Worm (Caenorhabditis elegans) whole organism, L1 larva: ENCODE measurements around the gene che-7.

ENCODE experiments used
- C34B4.2 ChIP-seq: sonication (generic microtip); optimal IDR thresholded peaks from 2 replicates; lab custom pipeline; 2017; ENCODE audit warnings: mild to moderate bottlenecking, missing genetic modification characterization, missing compliant biosample characterization
- alr-1 ChIP-seq: fragments of 200-800 bp; sonication (Bioruptor generic); optimal IDR thresholded peaks from 2 replicates; lab custom pipeline; 2018; ENCODE audit warnings: borderline replicate concordance, mild to moderate bottlenecking, missing genetic modification characterization, missing compliant biosample characterization
- aly-2 ChIP-seq: fragments of 150-350 bp; optimal IDR thresholded peaks from 2 replicates; lab custom pipeline; 2014; ENCODE audit warnings: missing biosample characterization, missing genetic modification characterization
- ama-1 ChIP-seq: fragments of 150-350 bp; optimal IDR thresholded peaks from 2 replicates; lab custom pipeline; 2014
- ceh-88 ChIP-seq: fragments of 200-800 bp; sonication (Bioruptor generic); IDR thresholded peaks from 2 replicates; pipeline ENCODE4 v1.3.6; 2022; ENCODE audit warnings: missing genetic modification characterization, missing compliant biosample characterization
- dsc-1 ChIP-seq: sonication (generic microtip); optimal IDR thresholded peaks from 2 replicates; lab custom pipeline; 2016; ENCODE audit warnings: mild to moderate bottlenecking, missing genetic modification characterization, missing compliant biosample characterization
- efl-3 ChIP-seq: fragments of 200-800 bp; sonication (Bioruptor generic); optimal IDR thresholded peaks from 2 replicates; lab custom pipeline; 2018; ENCODE audit warnings: mild to moderate bottlenecking, missing genetic modification characterization, missing compliant biosample characterization
- egl-13 ChIP-seq: sonication (generic microtip); optimal IDR thresholded peaks from 2 replicates; lab custom pipeline; 2016; ENCODE audit warnings: missing genotype, missing genetic modification reagents, missing genetic modification characterization, missing compliant biosample characterization
- egl-27 ChIP-seq, 2 experiments: fragments of 150-350 bp in 1 of 2; sonication (generic microtip); optimal IDR thresholded peaks; 3 replicates each; lab custom pipeline; 2017 to 2018; ENCODE audit warnings: missing biosample characterization in 2 of 2, missing genetic modification characterization in 2 of 2, missing genetic modification reagents in 2 of 2
- ets-5 ChIP-seq: fragments of 200-800 bp; sonication (Bioruptor generic); IDR thresholded peaks from 2 replicates; pipeline ENCODE4 v1.3.6; 2022; ENCODE audit warnings: missing genetic modification characterization, missing compliant biosample characterization
- fkh-4 ChIP-seq: sonication (generic microtip); optimal IDR thresholded peaks from 2 replicates; lab custom pipeline; 2016; ENCODE audit warnings: missing compliant biosample characterization, missing genetic modification characterization, borderline replicate concordance
- fkh-8 ChIP-seq: sonication (generic microtip); optimal IDR thresholded peaks from 2 replicates; lab custom pipeline; 2016; ENCODE audit warnings: mild to moderate bottlenecking, missing genetic modification characterization, missing compliant biosample characterization
- fos-1 ChIP-seq: fragments of 150-350 bp; optimal IDR thresholded peaks from 2 replicates; lab custom pipeline; 2014; ENCODE audit warnings: missing biosample characterization, missing genetic modification characterization
- hlh-17 ChIP-seq: fragments of 200-800 bp; sonication (Bioruptor generic); optimal IDR thresholded peaks from 2 replicates; lab custom pipeline; 2018; ENCODE audit warnings: missing genetic modification characterization, mild to moderate bottlenecking, missing compliant biosample characterization, moderate library complexity, borderline replicate concordance
- hlh-4 ChIP-seq: sonication (generic microtip); optimal IDR thresholded peaks from 2 replicates; lab custom pipeline; 2016; ENCODE audit warnings: mild to moderate bottlenecking, missing genetic modification characterization, missing compliant biosample characterization
- hpl-2 ChIP-seq: fragments of 150-350 bp; optimal IDR thresholded peaks from 2 replicates; lab custom pipeline; 2014; ENCODE audit warnings: missing biosample characterization, missing genetic modification reagents, missing genetic modification characterization
- jun-1 ChIP-seq: fragments of 150-350 bp; optimal IDR thresholded peaks from 2 replicates; lab custom pipeline; 2014; ENCODE audit warnings: missing biosample characterization, missing genetic modification reagents, missing genetic modification characterization
- lin-13 ChIP-seq: fragments of 150-350 bp; optimal IDR thresholded peaks from 2 replicates; lab custom pipeline; 2014; ENCODE audit warnings: missing biosample characterization, missing genetic modification reagents, missing genetic modification characterization
- lin-14 ChIP-seq: fragments of 200-800 bp; sonication (Bioruptor generic); optimal IDR thresholded peaks from 2 replicates; lab custom pipeline; 2018; ENCODE audit warnings: mild to moderate bottlenecking, missing genetic modification characterization, moderate library complexity, missing compliant biosample characterization
- lin-35 ChIP-seq, 2 experiments: fragments of 150-350 bp; optimal IDR thresholded peaks; 2 replicates each; lab custom pipeline; 2014; ENCODE audit warnings: missing biosample characterization in 2 of 2, missing genetic modification characterization in 2 of 2, missing genetic modification reagents in 2 of 2
- lin-39 ChIP-seq: fragments of 150-350 bp; optimal IDR thresholded peaks from 2 replicates; lab custom pipeline; 2014; ENCODE audit warnings: missing biosample characterization, missing genetic modification reagents, missing genetic modification characterization
- lir-3 ChIP-seq: sonication (generic microtip); optimal IDR thresholded peaks from 2 replicates; lab custom pipeline; 2016; ENCODE audit warnings: mild to moderate bottlenecking, missing genetic modification characterization, moderate library complexity, missing compliant biosample characterization; ENCODE audit not compliant: poor library complexity
- lsy-2 ChIP-seq, 2 experiments: fragments of 150-350 bp; optimal IDR thresholded peaks; 2 replicates each; lab custom pipeline; 2014; ENCODE audit warnings: missing biosample characterization in 2 of 2, missing genetic modification characterization in 2 of 2
- mdl-1 ChIP-seq, 2 experiments: fragments of 150-350 bp; optimal IDR thresholded peaks; 2 replicates each; lab custom pipeline; 2014 to 2017; ENCODE audit warnings: missing biosample characterization in 2 of 2, missing genetic modification characterization in 2 of 2, inconsistent platforms in 1 of 2
- mef-2 ChIP-seq: fragments of 150-350 bp; optimal IDR thresholded peaks from 2 replicates; lab custom pipeline; 2014; ENCODE audit warnings: missing biosample characterization, missing genetic modification characterization
- nhr-20 ChIP-seq: sonication (generic microtip); optimal IDR thresholded peaks from 2 replicates; lab custom pipeline; 2016; ENCODE audit warnings: mild to moderate bottlenecking, missing genetic modification characterization, missing compliant biosample characterization
- nhr-47 ChIP-seq: sonication (generic microtip); optimal IDR thresholded peaks from 2 replicates; lab custom pipeline; 2016; ENCODE audit warnings: mild to moderate bottlenecking, missing genetic modification characterization, moderate library complexity, missing compliant biosample characterization
- nhr-71 ChIP-seq: sonication (generic microtip); optimal IDR thresholded peaks from 2 replicates; lab custom pipeline; 2016; ENCODE audit warnings: mild to moderate bottlenecking, missing genetic modification characterization, moderate library complexity, missing compliant biosample characterization
- nhr-76 ChIP-seq: sonication (generic microtip); optimal IDR thresholded peaks from 2 replicates; lab custom pipeline; 2017; ENCODE audit warnings: missing biosample characterization, missing genetic modification characterization
- nhr-77 ChIP-seq: fragments of 150-350 bp; optimal IDR thresholded peaks from 2 replicates; lab custom pipeline; 2014; ENCODE audit warnings: missing biosample characterization, missing genetic modification characterization
- nhr-90 ChIP-seq: sonication (generic microtip); optimal IDR thresholded peaks from 2 replicates; lab custom pipeline; 2016; ENCODE audit warnings: mild to moderate bottlenecking, missing genetic modification characterization, missing compliant biosample characterization; ENCODE audit not compliant: poor library complexity
- rnt-1 ChIP-seq: sonication (generic microtip); optimal IDR thresholded peaks from 2 replicates; lab custom pipeline; 2016; ENCODE audit warnings: mild to moderate bottlenecking, missing genetic modification characterization, moderate library complexity, missing compliant biosample characterization
- snpc-4 ChIP-seq: fragments of 150-350 bp; optimal IDR thresholded peaks from 2 replicates; lab custom pipeline; 2014; ENCODE audit warnings: missing biosample characterization, missing genetic modification characterization
- sox-4 ChIP-seq: sonication (generic microtip); optimal IDR thresholded peaks from 2 replicates; lab custom pipeline; 2016; ENCODE audit warnings: missing genetic modification characterization, missing compliant biosample characterization
- sptf-1 ChIP-seq: fragments of 150-350 bp; optimal IDR thresholded peaks from 2 replicates; lab custom pipeline; 2014; ENCODE audit warnings: missing biosample characterization, missing genetic modification characterization
- sup-37 ChIP-seq: fragments of 200-800 bp; sonication (Bioruptor generic); optimal IDR thresholded peaks from 2 replicates; lab custom pipeline; 2018; ENCODE audit warnings: mild to moderate bottlenecking, missing genetic modification characterization, missing compliant biosample characterization
- swsn-7 ChIP-seq: sonication (generic microtip); optimal IDR thresholded peaks from 2 replicates; lab custom pipeline; 2016; ENCODE audit warnings: missing genetic modification characterization, missing compliant biosample characterization
- vab-15 ChIP-seq: sonication (generic microtip); optimal IDR thresholded peaks from 2 replicates; lab custom pipeline; 2017; ENCODE audit warnings: missing genotype, mild to moderate bottlenecking, missing genetic modification characterization, missing compliant biosample characterization
- zag-1 ChIP-seq: fragments of 150-350 bp; optimal IDR thresholded peaks from 2 replicates; lab custom pipeline; 2014; ENCODE audit warnings: missing biosample characterization, missing genetic modification characterization
- zip-4 ChIP-seq: fragments of 200-800 bp; sonication (Bioruptor generic); optimal IDR thresholded peaks from 2 replicates; lab custom pipeline; 2018; ENCODE audit warnings: mild to moderate bottlenecking, missing genetic modification characterization, moderate library complexity, missing compliant biosample characterization
- ztf-11 ChIP-seq, 2 experiments: sonication (generic microtip); optimal IDR thresholded peaks; 2 replicates each; lab custom pipeline; 2016 to 2017; ENCODE audit warnings: missing genetic modification characterization in 2 of 2, missing biosample characterization in 1 of 2, missing compliant biosample characterization in 1 of 2

che-7 gene

DNA sequence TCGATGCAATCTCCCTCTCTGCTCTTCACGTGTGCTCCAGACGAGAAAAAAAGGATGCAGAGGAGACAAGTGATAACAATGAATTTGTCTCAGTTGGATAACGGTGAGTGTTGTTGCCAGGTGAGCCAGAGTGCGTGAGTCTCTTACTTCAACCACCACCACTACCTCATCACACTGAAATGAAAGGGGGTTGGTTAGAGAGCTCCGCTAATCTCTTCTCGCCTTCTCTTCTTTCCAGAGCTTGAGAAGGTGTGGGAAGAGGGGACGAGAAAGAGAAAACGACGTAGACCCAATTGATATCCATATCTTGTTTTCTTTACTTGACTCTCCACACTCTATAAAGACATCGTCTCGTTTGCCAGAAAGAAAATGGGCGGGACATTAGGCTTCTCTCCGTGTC lies 2.4 kb upstream of the che-7 start:
- TF ChIP-seq sptf-1 (tag; lab: Kevin White, UChicago) (no peak), aly-2 (tag; lab: Kevin White, UChicago) (no peak), vab-15 (no peak), alr-1 (tag; lab: Kevin White, UChicago) (no peak), sox-4 (tag; lab: Kevin White, UChicago) (peak; percentile 12), dsc-1 (tag; lab: Kevin White, UChicago) (peak; percentile 8), jun-1 (tag; lab: Kevin White, UChicago) (no peak), lir-3 (tag; lab: Kevin White, UChicago) (no peak), rnt-1 (tag; lab: Kevin White, UChicago) (no peak), ztf-11 (tag; optimal IDR thresholded peaks at IDR 0.05; lab: Kevin White, UChicago) (no peak), fkh-8 (peak; percentile 69), nhr-71 (tag; lab: Kevin White, UChicago) (peak; percentile 8), lin-39 (no peak), mdl-1 (tag; optimal IDR thresholded peaks at IDR 0.05; lab: Kevin White, UChicago) (no peak), nhr-76 (tag; lab: Kevin White, UChicago) (no peak)

DNA sequence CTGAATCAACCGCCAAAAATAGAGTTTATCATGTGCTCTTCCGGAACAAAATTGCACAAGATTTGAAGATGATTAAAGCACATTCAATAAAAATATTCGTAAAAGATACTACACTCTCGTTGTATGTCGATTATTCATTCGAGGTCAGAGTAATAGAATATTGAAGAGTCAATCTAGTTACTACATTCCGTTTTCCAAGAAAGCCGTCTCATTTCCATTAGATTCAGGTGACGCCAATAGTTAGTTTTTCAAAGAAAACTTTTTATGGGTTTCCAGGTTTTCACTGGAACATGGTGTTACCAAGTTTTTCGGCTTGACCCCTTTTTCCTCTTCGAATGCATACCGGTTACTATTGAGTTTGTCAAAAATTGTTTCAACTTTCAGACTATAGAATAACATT lies 1.5 kb upstream of the che-7 start:
- TF ChIP-seq nhr-77 (tag; lab: Kevin White, UChicago), result no peak
- TF ChIP-seq ets-5 (GFP tag; lab: Robert Waterston, UW), result no peak
- TF ChIP-seq egl-27 (tag; optimal IDR thresholded peaks at IDR 0.05; lab: Kevin White, UChicago), result no peak
- no peak for TF ChIP-seq sup-37 (GFP tag; lab: Kevin White, UChicago)
- no peak for TF ChIP-seq C34B4.2 (tag; lab: Kevin White, UChicago)
- TF ChIP-seq nhr-71 (tag; lab: Kevin White, UChicago), result peak; percentile 51
- no peak for TF ChIP-seq fkh-4 (tag; lab: Kevin White, UChicago)
- no peak for TF ChIP-seq mef-2
- no peak for TF ChIP-seq sptf-1 (tag; lab: Kevin White, UChicago)
- no peak for TF ChIP-seq ceh-88 (GFP tag; lab: Robert Waterston, UW)
- no peak for TF ChIP-seq ama-1 (lab: Kevin White, UChicago)
- TF ChIP-seq fkh-8, result peak; percentile 77
- peak; percentile 46 for TF ChIP-seq dsc-1 (tag; lab: Kevin White, UChicago)
- no peak for TF ChIP-seq zag-1 (tag; lab: Kevin White, UChicago)
- TF ChIP-seq nhr-20 (tag; lab: Kevin White, UChicago), result peak; percentile 43
- TF ChIP-seq hlh-4, result no peak
- no peak for TF ChIP-seq zip-4 (GFP tag; lab: Kevin White, UChicago)
- TF ChIP-seq hpl-2 (GFP tag; lab: Kevin White, UChicago), result no peak
- no peak for TF ChIP-seq lin-13 (GFP tag; lab: Kevin White, UChicago)
- peak; percentile 16 for TF ChIP-seq lin-14 (GFP tag; lab: Kevin White, UChicago)
- TF ChIP-seq swsn-7, result no peak
- TF ChIP-seq fos-1 (tag; lab: Kevin White, UChicago), result no peak
- TF ChIP-seq snpc-4, result no peak
- TF ChIP-seq hlh-17 (GFP tag; lab: Kevin White, UChicago), result no peak
- TF ChIP-seq nhr-90 (tag; lab: Kevin White, UChicago), result no peak
- peak; percentile 41 for TF ChIP-seq nhr-47 (tag; lab: Kevin White, UChicago)
- peak; percentile 22 for TF ChIP-seq egl-13
- TF ChIP-seq sox-4 (tag; lab: Kevin White, UChicago), result peak; percentile 32
- TF ChIP-seq efl-3 (GFP tag; lab: Kevin White, UChicago), result no peak
- no peak for TF ChIP-seq lin-35 (GFP tag; optimal IDR thresholded peaks at IDR 0.05; lab: Kevin White, UChicago)
- no peak for TF ChIP-seq vab-15
- peak in 1 of 2 experiments; percentile 1 for TF ChIP-seq lsy-2 (tag; optimal IDR thresholded peaks at IDR 0.05; lab: Kevin White, UChicago)
